Fruit fly (Drosophila melanogaster) whole organism, pupa: ENCODE data around the gene CG13760.
A peak's percentile ranks its signal among the peaks of the same experiment; 100 is the strongest.

Experiments used
- CG13204 ChIP-seq: fragments of 200-800 bp; sonication (Bioruptor generic); optimal IDR thresholded peaks from 2 replicates; lab custom pipeline; 2018; ENCODE audit warnings: missing biosample characterization, mild to moderate bottlenecking, missing genetic modification characterization, moderate library complexity
- CG4496 ChIP-seq: fragments of 200-800 bp; sonication (Bioruptor generic); IDR thresholded peaks from 3 replicates; pipeline ENCODE4 v1.3.6; 2022; ENCODE audit warnings: missing biosample characterization, missing genetic modification characterization
- CG8159 ChIP-seq: fragments of 200-800 bp; sonication (Bioruptor generic); optimal IDR thresholded peaks from 3 replicates; lab custom pipeline; 2018; ENCODE audit warnings: missing biosample characterization, mild to moderate bottlenecking, missing genetic modification characterization, moderate library complexity
- Snoo ChIP-seq: fragments of 200-800 bp; sonication (Bioruptor generic); optimal IDR thresholded peaks from 3 replicates; lab custom pipeline; 2017; ENCODE audit warnings: missing biosample characterization, mild to moderate bottlenecking, missing genetic modification characterization, inconsistent platforms
- fd96Ca ChIP-seq: fragments of 200-800 bp; sonication (Bioruptor generic); IDR thresholded peaks from 3 replicates; pipeline ENCODE4 v1.3.6; 2022; ENCODE audit warnings: missing biosample characterization, missing genetic modification characterization

- peak; percentile 93 for TF ChIP-seq fd96Ca (GFP tag; lab: Robert Waterston, UW)
- TF ChIP-seq CG13204 (GFP tag; lab: Kevin White, UChicago) = peak; percentile 54
- peak; percentile 75 for TF ChIP-seq CG8159 (tag; lab: Kevin White, UChicago)
- peak; percentile 96 for TF ChIP-seq CG4496
- TF ChIP-seq Snoo (tag; lab: Kevin White, UChicago) = peak; percentile 79
Observed at dm6 chrX:2619651-2620050, 34.2 kb upstream of the CG13760 start, which contains the start of the genes Tsp3A and Seipin.
